Fruit fly (Drosophila melanogaster): ENCODE measurements around the gene Nmnat.

Nmnat gene

dm6 chr3R:24926752-24927320, 18.2 kb upstream of the Nmnat start:
- TF ChIP-seq Eip78C (GFP tag) = no peak
- TF ChIP-seq achi (GFP tag; optimal IDR thresholded peaks at IDR 0.05) = peak; percentile 16
- TF ChIP-seq Smox (GFP tag; optimal IDR thresholded peaks at IDR 0.05) = no peak
- no peak for TF ChIP-seq acj6 (GFP tag; optimal IDR thresholded peaks at IDR 0.05)

DNA sequence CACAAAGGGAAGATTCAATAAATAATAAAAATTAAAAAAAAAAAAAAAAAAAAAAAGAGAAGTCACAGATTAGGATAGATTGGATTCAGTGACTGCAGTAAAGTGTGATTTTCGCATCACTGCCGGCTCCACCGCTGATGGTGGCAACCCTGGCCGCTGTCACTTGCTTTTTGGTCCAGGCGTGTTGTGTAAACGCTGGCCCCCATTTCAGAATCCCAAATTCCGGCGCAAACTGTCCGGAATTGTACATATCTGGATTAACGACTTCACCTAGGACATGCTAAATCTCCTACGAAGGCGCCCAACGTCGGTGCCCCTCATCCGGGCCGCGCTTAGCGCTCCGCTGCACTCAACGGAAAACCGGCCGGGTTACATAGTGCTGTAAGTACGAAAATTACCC, 13.2 kb upstream of the Nmnat start, which contains the start of gene CG11771:
Gene CG11771, plus strand, starts transcription at position 155 of the 400 bp plus-strand sequence.
- TF ChIP-seq CG1621 (tag; optimal IDR thresholded peaks at IDR 0.05) (peak; percentile 39), Met (GFP tag; optimal IDR thresholded peaks at IDR 0.05) (no peak), achi (GFP tag; optimal IDR thresholded peaks at IDR 0.05) (peak; percentile 95)

- TF ChIP-seq CG4318 (GFP tag; optimal IDR thresholded peaks at IDR 0.05) (no peak), CG15336 (GFP tag; IDR thresholded peaks at IDR 0.05) (no peak), OdsH (GFP tag; optimal IDR thresholded peaks at IDR 0.05) (no peak), CG16779 (tag; optimal IDR thresholded peaks at IDR 0.05) (no peak), Eip78C (GFP tag) (no peak), CG6163 (GFP tag; IDR thresholded peaks at IDR 0.05) (no peak), CG6792 (GFP tag; optimal IDR thresholded peaks at IDR 0.05) (no peak), Met (GFP tag; optimal IDR thresholded peaks at IDR 0.05) (no peak), svp (GFP tag) (no peak), CG31627 (GFP tag; optimal IDR thresholded peaks at IDR 0.05) (no peak), cyc (GFP tag; optimal IDR thresholded peaks at IDR 0.05) (no peak)
Observed at dm6 chr3R:24934542-24934941, 10.5 kb upstream of the Nmnat start.

DNA sequence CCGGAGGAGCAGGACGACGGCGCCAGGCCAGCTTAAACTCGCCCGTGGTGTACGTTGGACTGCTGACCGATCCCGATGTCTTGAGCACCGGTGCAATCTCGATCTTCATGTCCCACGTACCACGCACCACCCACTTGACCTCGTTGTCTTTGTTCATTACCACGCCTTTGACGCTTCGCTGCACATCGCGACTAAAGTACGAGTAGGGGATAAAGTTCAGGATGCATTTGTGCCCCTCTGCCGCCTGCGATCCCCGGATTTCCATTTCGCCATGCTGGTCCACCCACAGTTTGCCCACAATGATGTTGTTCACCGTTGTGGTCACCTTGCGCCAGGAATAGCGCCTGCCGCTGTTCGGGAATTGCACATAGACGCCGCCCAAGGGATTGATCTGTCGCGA, 9.3 kb upstream of the Nmnat start:
- TF ChIP-seq net (GFP tag; optimal IDR thresholded peaks at IDR 0.05) = no peak
- peak; percentile 47 to 78 for TF ChIP-seq ss (GFP tag; optimal IDR thresholded peaks at IDR 0.05)
- TF ChIP-seq CG9139 (GFP tag; optimal IDR thresholded peaks at IDR 0.05) = peak; percentile 23

dm6 chr3R:24938049-24938448, 7.0 kb upstream of the Nmnat start, which contains the start of gene Osbp:
Osbp (minus strand) TSS chr3R:24938222.
- TF ChIP-seq CG34406 (GFP tag; optimal IDR thresholded peaks at IDR 0.05) (no peak), CG32006 (GFP tag; optimal IDR thresholded peaks at IDR 0.05) (no peak), esn (GFP tag; optimal IDR thresholded peaks at IDR 0.05) (peak; percentile 4), Hr38 (GFP tag; optimal IDR thresholded peaks at IDR 0.05) (no peak), CG6808 (GFP tag; optimal IDR thresholded peaks at IDR 0.05) (no peak), dsx (GFP tag; optimal IDR thresholded peaks at IDR 0.05; ENCODE audit: poor library complexity, severe bottlenecking) (no peak), CG6276 (GFP tag; optimal IDR thresholded peaks at IDR 0.05) (no peak), CG8119 (GFP tag; IDR thresholded peaks at IDR 0.05) (no peak), CG10631 (GFP tag; optimal IDR thresholded peaks at IDR 0.05) (no peak), dac (GFP tag; optimal IDR thresholded peaks at IDR 0.05) (no peak), spab (GFP tag; optimal IDR thresholded peaks at IDR 0.05) (no peak), Ets21C (GFP tag; optimal IDR thresholded peaks at IDR 0.05) (no peak), CG4318 (GFP tag; optimal IDR thresholded peaks at IDR 0.05) (no peak), CG6854 (GFP tag; optimal IDR thresholded peaks at IDR 0.05) (no peak), CG1621 (tag; optimal IDR thresholded peaks at IDR 0.05) (peak; percentile 21), Eip75B (GFP tag; optimal IDR thresholded peaks at IDR 0.05) (no peak), net (GFP tag; optimal IDR thresholded peaks at IDR 0.05) (no peak), Blimp-1 (GFP tag; optimal IDR thresholded peaks at IDR 0.05) (no peak), OdsH (GFP tag; optimal IDR thresholded peaks at IDR 0.05) (no peak), CG8319 (GFP tag; optimal IDR thresholded peaks at IDR 0.05) (no peak), Sox102F (GFP tag; optimal IDR thresholded peaks at IDR 0.05) (no peak), Met (GFP tag; optimal IDR thresholded peaks at IDR 0.05) (no peak), achi (GFP tag; optimal IDR thresholded peaks at IDR 0.05) (no peak), CG3919 (GFP tag; optimal IDR thresholded peaks at IDR 0.05) (no peak), Eip93F (GFP tag; optimal IDR thresholded peaks at IDR 0.05) (no peak), CG15336 (GFP tag; IDR thresholded peaks at IDR 0.05) (no peak), Lpt (GFP tag; optimal IDR thresholded peaks at IDR 0.05) (no peak), acj6 (GFP tag; optimal IDR thresholded peaks at IDR 0.05) (no peak), Eip78C (GFP tag) (peak; percentile 60), Gug (GFP tag; IDR thresholded peaks at IDR 0.05) (no peak), CG7368 (GFP tag; optimal IDR thresholded peaks at IDR 0.05) (no peak), CG6792 (GFP tag; optimal IDR thresholded peaks at IDR 0.05) (no peak), Ets96B (tag; optimal IDR thresholded peaks at IDR 0.05) (no peak), Sox15 (GFP tag; optimal IDR thresholded peaks at IDR 0.05) (no peak), topi (GFP tag; optimal IDR thresholded peaks at IDR 0.05) (no peak), CG6163 (GFP tag; IDR thresholded peaks at IDR 0.05) (0 out of 3 replicates have a peak, but pooled peaks have one; percentile 19)

Data from whole organism, prepupa.